Fruit fly (Drosophila melanogaster) ovary, adult (tissue): ENCODE measurements around the gene kek6.

Experiments used
- CG17801 ChIP-seq: fragments of 200-800 bp; optimal IDR thresholded peaks from 2 replicates; lab custom pipeline; 2019; ENCODE audit warnings: missing biosample characterization, mild to moderate bottlenecking, missing genetic modification characterization, moderate library complexity; ENCODE audit not compliant: partially characterized antibody

The kek6 gene

DNA sequence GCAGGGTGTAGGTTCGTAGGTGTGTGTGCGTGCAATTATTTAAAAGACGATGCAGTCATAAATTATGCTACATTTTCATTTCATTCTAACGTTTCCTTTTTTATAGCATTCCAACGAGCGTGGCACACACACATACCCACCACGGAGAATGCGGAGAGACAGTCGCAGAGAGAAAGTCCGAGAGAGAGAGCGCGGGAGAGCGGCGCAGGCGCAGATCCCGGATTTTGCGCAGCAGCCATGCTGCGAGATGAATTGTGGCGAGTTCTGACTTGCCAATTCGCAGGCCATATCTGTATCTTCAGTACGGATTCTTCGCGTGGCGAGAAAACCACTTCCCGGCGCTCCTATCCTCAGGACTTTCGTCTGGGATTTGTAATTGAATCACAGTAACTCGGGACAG is at the start of gene kek6:
TSS of gene kek6 (plus strand) at position 323 of the 400 bp plus-strand sequence.
- no peak for TF ChIP-seq CG17801 (GFP tag; lab: Kevin White, UChicago)

DNA sequence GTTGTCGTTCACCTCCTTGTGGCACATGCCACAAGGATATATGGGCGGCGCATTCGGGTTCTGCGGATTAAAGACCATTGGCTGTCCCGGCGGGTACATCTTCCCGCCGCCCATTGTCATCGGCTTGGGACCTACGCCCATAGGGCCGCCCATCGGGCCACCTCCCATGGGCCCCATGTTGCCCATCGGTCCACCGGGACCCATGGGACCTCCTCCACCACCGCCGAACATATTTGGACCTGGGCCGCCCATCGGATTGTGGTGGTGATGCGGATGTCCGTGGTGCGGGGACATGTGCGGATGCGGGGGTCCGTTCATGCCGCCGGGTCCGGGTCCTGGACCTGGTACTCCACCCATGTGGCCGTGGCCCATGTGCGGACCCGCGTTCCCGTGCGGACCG is 44.6 kb upstream of the kek6 start:
- no peak for TF ChIP-seq CG17801 (GFP tag; lab: Kevin White, UChicago)

dm6 chr3R:31580032-31580431 is 41.9 kb upstream of the kek6 start:
- TF ChIP-seq CG17801 (GFP tag; lab: Kevin White, UChicago), result no peak

DNA sequence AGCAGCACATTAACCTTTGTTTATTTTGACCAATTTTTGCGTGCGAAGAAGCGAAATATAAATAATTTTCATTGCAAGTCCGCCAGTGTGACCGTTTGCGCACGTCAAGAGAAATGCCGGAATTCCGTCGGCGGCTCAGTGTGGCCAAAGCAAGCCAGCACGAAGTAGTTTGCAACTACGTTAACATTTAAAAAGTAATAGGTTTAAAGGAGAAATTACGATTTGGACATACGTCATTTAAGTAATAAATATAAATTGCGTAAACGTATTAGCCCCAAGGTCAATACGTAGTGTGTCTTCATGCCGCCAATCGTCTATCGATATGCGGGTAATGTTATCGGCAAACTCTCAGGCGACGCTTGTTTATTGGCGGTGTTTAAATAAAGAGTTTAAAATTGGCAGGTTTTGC is 41.3 kb upstream of the kek6 start, which contains the start of the genes pygo and rod:
TSS of gene pygo (minus strand) at position 114 of the 409 bp plus-strand sequence.
TSS of gene rod (plus strand) at position 366 of the 409 bp plus-strand sequence.
- peak; percentile 1 for TF ChIP-seq CG17801 (GFP tag; lab: Kevin White, UChicago)

DNA sequence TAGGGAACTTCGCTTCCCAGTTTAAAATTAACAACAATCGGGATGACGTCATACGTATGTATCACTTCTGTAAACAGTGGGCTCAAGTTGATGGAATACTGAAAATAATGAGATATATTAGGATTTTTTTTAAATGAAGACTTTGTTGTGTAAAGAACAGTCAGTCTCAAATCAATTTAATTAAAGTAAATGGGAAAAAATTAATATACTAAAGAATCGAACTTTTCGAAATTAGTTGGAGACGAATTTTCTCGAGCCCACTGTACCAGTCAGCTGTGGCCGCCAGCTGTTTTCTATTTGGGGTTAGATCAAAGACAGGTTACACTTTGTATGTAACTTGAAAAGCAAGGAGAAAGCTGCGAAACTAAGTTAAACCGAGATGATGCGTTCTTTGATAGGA is 33.6 kb upstream of the kek6 start, which contains the start of gene CG1635:
TSS of gene CG1635 (plus strand) at position 300 of the 400 bp plus-strand sequence.
- TF ChIP-seq CG17801 (GFP tag; lab: Kevin White, UChicago), result peak; percentile 100

DNA sequence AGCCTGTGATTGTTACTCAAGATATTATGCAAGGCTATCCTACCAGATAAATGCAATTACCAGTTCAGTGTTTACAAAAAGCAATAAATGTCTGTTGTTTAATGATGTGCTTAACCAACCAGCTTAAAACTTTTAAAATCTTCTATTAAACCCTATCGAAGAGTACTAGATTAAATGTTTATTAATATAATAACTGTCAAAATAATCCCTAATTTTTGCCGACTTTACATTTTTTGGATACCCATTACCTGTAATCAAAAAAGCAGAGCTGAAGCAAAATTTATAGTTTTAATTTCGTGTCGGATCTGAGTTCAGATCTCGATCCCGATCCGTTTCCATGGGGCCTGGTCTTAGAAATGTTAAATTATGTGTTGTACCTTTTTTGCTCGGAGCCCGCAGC is 31.7 kb upstream of the kek6 start, which contains the start of gene CG1638:
TSS of gene CG1638 (plus strand) at position 301 of the 400 bp plus-strand sequence.
- no peak for TF ChIP-seq CG17801 (GFP tag; lab: Kevin White, UChicago)

DNA sequence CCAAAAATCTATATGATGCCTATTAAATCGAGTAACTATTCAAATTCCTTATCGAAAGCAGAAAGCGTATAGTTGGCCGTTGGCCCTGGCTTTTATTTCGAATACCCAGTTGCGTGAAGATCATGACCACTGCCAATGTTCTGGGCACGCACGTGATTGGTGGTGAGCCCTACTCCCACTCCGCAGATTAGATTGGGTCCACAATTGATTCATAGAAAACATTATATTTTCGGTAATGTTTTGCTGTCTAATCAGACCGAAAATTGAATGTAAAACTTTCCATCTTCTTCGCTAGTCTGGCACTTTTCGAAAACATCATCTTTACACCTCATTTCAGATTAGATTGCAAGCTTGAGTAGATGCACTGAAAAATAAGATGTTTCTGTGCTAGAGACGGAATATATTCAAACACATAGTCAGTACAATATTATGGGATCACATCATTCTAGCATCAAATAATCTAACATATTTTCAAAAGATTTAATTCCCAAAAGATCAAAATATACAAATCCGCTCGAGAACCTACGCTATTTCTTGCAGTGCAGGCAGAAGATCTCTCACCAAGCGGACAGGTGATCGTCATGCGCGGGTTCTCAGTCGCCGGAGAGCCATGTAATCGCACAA is 29.6 kb upstream of the kek6 start, which contains the start of gene CG1774:
TSS of gene CG1774 (plus strand) at position 548 of the 624 bp plus-strand sequence.
- TF ChIP-seq CG17801 (GFP tag; lab: Kevin White, UChicago), result peak; percentile 96

DNA sequence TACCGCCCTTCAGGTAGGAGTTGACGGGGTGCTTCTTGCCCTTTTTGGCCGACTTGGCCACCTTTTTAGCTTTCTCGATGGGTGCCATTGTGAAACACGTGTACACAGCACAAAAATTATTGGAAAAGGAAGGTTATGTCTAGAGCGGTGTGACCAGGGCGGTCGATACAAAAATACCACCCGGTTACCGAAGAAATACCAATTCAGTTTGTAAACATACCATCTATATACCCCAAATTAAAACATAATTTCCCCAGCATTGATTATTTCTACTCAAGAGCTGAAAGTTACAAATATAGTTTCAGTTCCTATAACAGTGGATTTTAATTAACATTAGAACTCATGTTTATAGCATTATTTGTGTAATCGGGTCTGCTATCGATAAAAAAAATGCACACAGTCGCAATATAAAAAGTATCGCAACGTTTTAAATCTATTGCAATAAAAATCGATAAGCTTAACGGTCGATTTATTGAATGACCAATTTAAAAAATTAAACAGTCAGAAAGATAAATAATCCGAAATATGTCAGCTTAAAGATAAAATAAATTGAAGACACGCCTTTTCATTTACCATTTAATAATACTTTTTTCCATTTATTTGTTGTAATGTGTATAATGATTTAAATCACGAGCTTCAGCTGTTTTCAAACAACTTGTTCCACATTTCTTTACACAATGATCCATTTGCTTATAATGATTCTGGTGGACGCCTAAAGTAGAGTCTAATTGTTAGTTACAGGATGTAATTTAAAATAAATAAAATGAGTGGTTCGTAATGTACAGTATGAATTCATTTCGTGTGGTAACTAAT is 25.7 kb upstream of the kek6 start, which contains the start of gene RpL6:
TSS of gene RpL6 (minus strand) at position 134 of the 813 bp plus-strand sequence.
- peak; percentile 31 for TF ChIP-seq CG17801 (GFP tag; lab: Kevin White, UChicago)

dm6 chr3R:31597736-31598431 is 24.1 kb upstream of the kek6 start:
- no peak for TF ChIP-seq CG17801 (GFP tag; lab: Kevin White, UChicago)

dm6 chr3R:31599538-31600313 is 22.2 kb upstream of the kek6 start:
- TF ChIP-seq CG17801 (GFP tag; lab: Kevin White, UChicago), result no peak

DNA sequence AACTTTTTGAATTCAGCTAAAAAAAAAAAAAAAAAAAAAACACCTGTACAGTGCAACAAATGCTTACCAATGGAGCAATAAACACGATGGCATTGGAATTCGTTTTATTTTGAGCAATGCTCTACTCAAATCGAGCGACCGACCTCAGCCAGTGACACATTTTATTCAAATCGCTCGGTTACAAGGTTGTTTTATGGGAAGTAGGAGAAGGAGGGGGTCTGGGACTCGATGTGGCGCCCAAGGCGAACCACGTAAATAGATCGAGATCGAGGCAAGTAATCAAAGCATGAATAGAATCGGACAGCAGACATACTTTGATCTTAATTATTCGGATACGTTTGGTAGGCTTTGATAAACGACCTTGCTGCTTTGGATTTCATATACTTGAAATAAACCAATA is 18.7 kb upstream of the kek6 start:
- TF ChIP-seq CG17801 (GFP tag; lab: Kevin White, UChicago), result no peak

dm6 chr3R:31603655-31604054 is 18.3 kb upstream of the kek6 start:
- TF ChIP-seq CG17801 (GFP tag; lab: Kevin White, UChicago), result no peak

- TF ChIP-seq CG17801 (GFP tag; lab: Kevin White, UChicago), result no peak
Observed at dm6 chr3R:31604409-31605116, 17.4 kb upstream of the kek6 start.

DNA sequence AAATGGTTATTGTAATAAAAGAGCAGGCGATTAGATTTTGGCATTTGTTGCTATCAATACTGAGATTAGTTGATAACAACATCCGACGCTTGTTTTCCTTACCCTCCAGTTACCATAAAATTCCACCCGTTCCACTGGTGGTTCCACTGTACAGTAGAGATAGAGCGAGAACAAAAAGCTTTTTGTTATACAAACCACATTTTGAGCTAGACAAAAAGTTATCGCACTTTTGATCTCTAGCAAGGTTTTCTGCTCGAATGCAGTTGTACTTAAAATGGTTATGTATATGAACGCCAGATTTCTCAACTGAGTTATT is 16.9 kb upstream of the kek6 start:
- TF ChIP-seq CG17801 (GFP tag; lab: Kevin White, UChicago), result no peak
